Worm (Caenorhabditis elegans) whole organism, young adult: Measurements from ENCODE around the gene lro-1.

Source experiments
- F33H1.4 ChIP-seq: fragments of 200-800 bp; sonication (Bioruptor generic); IDR thresholded peaks from 2 replicates; pipeline ENCODE4 v1.3.6; 2022; ENCODE audit warnings: missing genetic modification reagents, missing genetic modification characterization, missing compliant biosample characterization
- F49E8.2 ChIP-seq: sonication (generic microtip); optimal IDR thresholded peaks from 3 replicates; lab custom pipeline; 2017; ENCODE audit warnings: missing genetic modification characterization, mild to moderate bottlenecking, missing compliant biosample characterization, antibody characterized with exemption, moderate library complexity; ENCODE audit not compliant: insufficient read depth
- bed-2 ChIP-seq: fragments of 200-800 bp; sonication (Bioruptor generic); IDR thresholded peaks from 2 replicates; pipeline ENCODE4 v1.3.6; 2022; ENCODE audit warnings: missing genetic modification reagents, missing genetic modification characterization, missing compliant biosample characterization
- dpff-1 ChIP-seq: sonication (generic microtip); optimal IDR thresholded peaks from 2 replicates; lab custom pipeline; 2017; ENCODE audit warnings: mild to moderate bottlenecking, missing genetic modification characterization, missing compliant biosample characterization
- egl-44 ChIP-seq: fragments of 200-800 bp; sonication (Bioruptor generic); IDR thresholded peaks from 2 replicates; pipeline ENCODE4 v1.3.6; 2022; ENCODE audit warnings: missing genetic modification reagents, missing genetic modification characterization, missing compliant biosample characterization
- hmg-1.2 ChIP-seq: fragments of 200-800 bp; sonication (Bioruptor generic); IDR thresholded peaks from 2 replicates; pipeline ENCODE4 v1.3.6; 2022; ENCODE audit warnings: missing genetic modification reagents, missing genetic modification characterization, missing compliant biosample characterization
- hmg-20 ChIP-seq: fragments of 200-800 bp; sonication (Bioruptor generic); IDR thresholded peaks from 2 replicates; pipeline ENCODE4 v1.3.6; 2022; ENCODE audit warnings: missing genetic modification reagents, missing genetic modification characterization, missing compliant biosample characterization
- nfya-1 ChIP-seq: sonication (generic microtip); optimal IDR thresholded peaks from 2 replicates; lab custom pipeline; 2017; ENCODE audit warnings: antibody characterized with exemption, missing compliant biosample characterization, missing genetic modification characterization, borderline replicate concordance; ENCODE audit not compliant: insufficient read depth

DNA sequence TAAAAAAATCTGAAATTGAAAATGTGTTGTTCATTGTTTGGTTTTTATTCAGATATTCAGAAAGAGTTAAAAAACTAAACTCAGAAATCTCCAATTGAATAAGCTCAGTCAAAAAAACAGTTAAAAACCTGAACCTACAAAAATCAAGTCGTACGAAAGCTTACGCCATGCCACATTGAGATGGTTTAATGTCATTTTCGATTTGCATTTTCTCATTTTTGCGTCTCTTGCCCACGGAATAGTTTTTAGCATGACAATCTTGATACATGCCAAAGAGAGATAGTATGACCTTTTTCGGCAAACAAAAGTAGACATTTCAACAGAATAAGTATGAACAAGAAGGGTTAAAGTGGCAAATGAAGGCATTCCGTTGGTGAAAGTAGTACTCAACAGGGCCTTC is 9.1 kb downstream of the lro-1 start:
- TF ChIP-seq dpff-1 (tag; lab: Kevin White, UChicago) (no peak), egl-44 (no peak), hmg-20 (GFP tag; lab: Robert Waterston, UW) (no peak), F49E8.2 (tag; lab: Kevin White, UChicago) (no peak), hmg-1.2 (GFP tag; lab: Robert Waterston, UW) (no peak), F33H1.4 (GFP tag; lab: Robert Waterston, UW) (no peak), nfya-1 (no peak), bed-2 (no peak)
